Fruit fly (Drosophila melanogaster) whole organism, embryonic: Measurements from ENCODE around the gene CG7564.
A peak's percentile ranks its signal among the peaks of the same experiment; 100 is the strongest.

Experiments
- CG10267 ChIP-seq: fragments of 200-800 bp; sonication (Bioruptor generic); optimal IDR thresholded peaks from 2 replicates; lab custom pipeline; 2018; ENCODE audit warnings: missing biosample characterization, mild to moderate bottlenecking, missing genetic modification characterization, moderate library complexity
- CG11696 ChIP-seq: fragments of 200-800 bp; sonication (Bioruptor generic); IDR thresholded peaks from 2 replicates; pipeline ENCODE4 v1.3.6; 2022; ENCODE audit warnings: missing biosample characterization, missing genetic modification characterization
- CG12104 ChIP-seq: fragments of 200-800 bp; sonication (Bioruptor generic); optimal IDR thresholded peaks from 3 replicates; lab custom pipeline; 2016; ENCODE audit warnings: missing biosample characterization, missing genetic modification characterization
- CG16863 ChIP-seq: fragments of 200-800 bp; sonication (Bioruptor generic); optimal IDR thresholded peaks from 3 replicates; lab custom pipeline; 2016; ENCODE audit warnings: missing biosample characterization, missing genetic modification characterization
- CG17328 ChIP-seq: fragments of 200-800 bp; sonication (Bioruptor generic); IDR thresholded peaks from 2 replicates; pipeline ENCODE4 v1.3.6; 2022; ENCODE audit warnings: missing biosample characterization, missing genetic modification characterization
- CG17359 ChIP-seq: fragments of 200-800 bp; sonication (Bioruptor generic); optimal IDR thresholded peaks from 3 replicates; lab custom pipeline; 2018; ENCODE audit warnings: missing biosample characterization, mild to moderate bottlenecking, missing genetic modification characterization, moderate library complexity
- CG17829 ChIP-seq: fragments of 200-800 bp; optimal IDR thresholded peaks from 2 replicates; lab custom pipeline; 2019; ENCODE audit warnings: missing biosample characterization, mild to moderate bottlenecking, missing genetic modification characterization, moderate library complexity
- CG18262 ChIP-seq: fragments of 200-800 bp; optimal IDR thresholded peaks from 3 replicates; lab custom pipeline; 2019; ENCODE audit warnings: missing biosample characterization, mild to moderate bottlenecking, missing genetic modification characterization, moderate library complexity
- CG2120 ChIP-seq: fragments of 200-800 bp; sonication (Bioruptor generic); optimal IDR thresholded peaks from 3 replicates; lab custom pipeline; 2016; ENCODE audit warnings: missing biosample characterization, missing genetic modification characterization
- CG34422 ChIP-seq: fragments of 200-800 bp; sonication (Bioruptor generic); IDR thresholded peaks from 3 replicates; pipeline ENCODE4 v1.3.6; 2022; ENCODE audit warnings: missing biosample characterization, missing genetic modification characterization
- CG4360 ChIP-seq: fragments of 200-800 bp; sonication (Bioruptor generic); IDR thresholded peaks from 2 replicates; pipeline ENCODE4 v1.3.6; 2022; ENCODE audit warnings: missing biosample characterization, missing genetic modification characterization
- CG4820 ChIP-seq: fragments of 200-800 bp; sonication (Bioruptor generic); optimal IDR thresholded peaks from 3 replicates; lab custom pipeline; 2016; ENCODE audit warnings: missing biosample characterization, missing genetic modification characterization
- CG8388 ChIP-seq: fragments of 200-800 bp; sonication (Bioruptor generic); optimal IDR thresholded peaks from 2 replicates; lab custom pipeline; 2019; ENCODE audit warnings: missing biosample characterization, mild to moderate bottlenecking, missing genetic modification characterization, moderate library complexity
- CG9817 ChIP-seq: fragments of 200-800 bp; sonication (Bioruptor generic); optimal IDR thresholded peaks from 2 replicates; lab custom pipeline; 2018; ENCODE audit warnings: missing biosample characterization, mild to moderate bottlenecking, missing genetic modification characterization, moderate library complexity
- CG9876 ChIP-seq: fragments of 200-800 bp; sonication (Bioruptor generic); optimal IDR thresholded peaks from 2 replicates; lab custom pipeline; 2016; ENCODE audit warnings: missing biosample characterization, missing genetic modification characterization
- CTCF ChIP-seq: fragments of 200-800 bp; sonication (Bioruptor generic); optimal IDR thresholded peaks from 2 replicates; lab custom pipeline; 2017; ENCODE audit warnings: missing biosample characterization, mild to moderate bottlenecking, missing genetic modification characterization, moderate library complexity
- Dad ChIP-seq: fragments of 200-800 bp; sonication (Bioruptor generic); optimal IDR thresholded peaks from 3 replicates; lab custom pipeline; 2016; ENCODE audit warnings: missing biosample characterization, missing genetic modification characterization
- Drgx ChIP-seq: fragments of 200-800 bp; sonication (Bioruptor generic); IDR thresholded peaks from 2 replicates; pipeline ENCODE4 v1.3.6; 2022; ENCODE audit warnings: missing biosample characterization, missing genetic modification characterization
- E2f2 ChIP-seq: fragments of 200-800 bp; sonication (Bioruptor generic); IDR thresholded peaks from 2 replicates; pipeline ENCODE4 v1.3.6; 2022; ENCODE audit warnings: missing biosample characterization, missing genetic modification characterization
- Ets65A ChIP-seq: fragments of 200-800 bp; sonication (Bioruptor generic); peaks from one replicate; lab custom pipeline; 2016; ENCODE audit warnings: missing biosample characterization, missing genetic modification characterization
- Lim3 ChIP-seq: fragments of 200-800 bp; sonication (Bioruptor generic); IDR thresholded peaks from 2 replicates; pipeline ENCODE4 v1.3.6; 2022; ENCODE audit warnings: missing biosample characterization, missing genetic modification characterization
- MBD-R2 ChIP-seq: fragments of 200-800 bp; sonication (Bioruptor generic); IDR thresholded peaks from 2 replicates; pipeline ENCODE4 v1.3.6; 2022; ENCODE audit warnings: missing biosample characterization, missing genetic modification characterization
- MESR4 ChIP-seq: fragments of 200-800 bp; sonication (Bioruptor generic); optimal IDR thresholded peaks from 2 replicates; lab custom pipeline; 2018; ENCODE audit warnings: missing biosample characterization, mild to moderate bottlenecking, missing genetic modification characterization, moderate library complexity
- Max ChIP-seq: fragments of 200-800 bp; sonication (Bioruptor generic); optimal IDR thresholded peaks from 2 replicates; lab custom pipeline; 2016; ENCODE audit warnings: missing biosample characterization, mild to moderate bottlenecking, missing genetic modification characterization
- Med ChIP-seq: fragments of 200-800 bp; sonication (Bioruptor generic); peaks from one replicate; lab custom pipeline; 2016; ENCODE audit warnings: missing biosample characterization, missing genetic modification characterization, mild to moderate bottlenecking, inconsistent platforms, moderate library complexity
- Nf-YC ChIP-seq: fragments of 200-800 bp; optimal IDR thresholded peaks from 3 replicates; lab custom pipeline; 2019; ENCODE audit warnings: missing biosample characterization, mild to moderate bottlenecking, missing genetic modification characterization, moderate library complexity
- Side ChIP-seq: fragments of 200-800 bp; sonication (Bioruptor generic); optimal IDR thresholded peaks from 2 replicates; lab custom pipeline; 2016; ENCODE audit warnings: missing biosample characterization, missing genetic modification characterization
- Spps ChIP-seq: fragments of 200-800 bp; sonication (Bioruptor generic); optimal IDR thresholded peaks from 2 replicates; lab custom pipeline; 2018; ENCODE audit warnings: missing biosample characterization, mild to moderate bottlenecking, missing genetic modification characterization
- Tbp ChIP-seq: fragments of >200 bp; optimal IDR thresholded peaks from 2 replicates; lab custom pipeline; 2018; ENCODE audit warnings: missing biosample characterization, missing genetic modification characterization
- Usf ChIP-seq: fragments of 200-800 bp; sonication (Bioruptor generic); optimal IDR thresholded peaks from 2 replicates; lab custom pipeline; 2017; ENCODE audit warnings: missing genotype, missing biosample characterization, missing genetic modification characterization
- Xrp1 ChIP-seq: fragments of 200-800 bp; sonication (Bioruptor generic); IDR thresholded peaks from 2 replicates; pipeline ENCODE4 v1.3.6; 2022; ENCODE audit warnings: missing biosample characterization, missing genetic modification characterization
- ab ChIP-seq: fragments of 200-800 bp; sonication (Bioruptor generic); optimal IDR thresholded peaks from 2 replicates; lab custom pipeline; 2016; ENCODE audit warnings: missing biosample characterization, missing genetic modification characterization
- ato ChIP-seq: fragments of 200-800 bp; sonication (Bioruptor generic); IDR thresholded peaks from 2 replicates; pipeline ENCODE4 v1.3.6; 2022; ENCODE audit warnings: missing biosample characterization, missing genetic modification characterization; ENCODE audit not compliant: partially characterized antibody
- bsh ChIP-seq, 2 experiments: fragments of 200-800 bp; sonication (Bioruptor generic); optimal IDR thresholded peaks; 2 replicates each; lab custom pipeline; 2017 to 2018; ENCODE audit warnings: mild to moderate bottlenecking in 2 of 2, missing biosample characterization in 2 of 2, missing genetic modification characterization in 2 of 2, moderate library complexity in 1 of 2
- cg ChIP-seq: fragments of 200-800 bp; sonication (Bioruptor generic); optimal IDR thresholded peaks from 3 replicates; lab custom pipeline; 2019; ENCODE audit warnings: missing biosample characterization, mild to moderate bottlenecking, missing genetic modification characterization, moderate library complexity
- crol ChIP-seq: fragments of 200-800 bp; sonication (Bioruptor generic); IDR thresholded peaks from 2 replicates; pipeline ENCODE4 v1.3.6; 2022; ENCODE audit warnings: missing biosample characterization, missing genetic modification characterization
- da ChIP-seq: fragments of 200-800 bp; sonication (Bioruptor generic); optimal IDR thresholded peaks from 2 replicates; lab custom pipeline; 2016; ENCODE audit warnings: missing biosample characterization, missing genetic modification characterization
- fu2 ChIP-seq: fragments of 200-800 bp; sonication (Bioruptor generic); optimal IDR thresholded peaks from 2 replicates; lab custom pipeline; 2016; ENCODE audit warnings: missing biosample characterization, missing genetic modification characterization
- hbn ChIP-seq: fragments of 200-800 bp; sonication (Bioruptor generic); IDR thresholded peaks from 2 replicates; pipeline ENCODE4 v1.3.6; 2022; ENCODE audit warnings: missing biosample characterization, missing genetic modification characterization; ENCODE audit not compliant: partially characterized antibody
- insv ChIP-seq, 2 experiments: fragments of 200-800 bp; sonication (Bioruptor generic); optimal IDR thresholded peaks; 3 replicates each; lab custom pipeline; 2016 to 2018; ENCODE audit warnings: missing biosample characterization in 2 of 2, missing genetic modification characterization in 2 of 2
- mld ChIP-seq: fragments of 200-800 bp; sonication (Bioruptor generic); IDR thresholded peaks from 3 replicates; pipeline ENCODE4 v1.3.6; 2022; ENCODE audit warnings: missing biosample characterization, missing genetic modification characterization; ENCODE audit not compliant: partially characterized antibody
- pfk ChIP-seq: fragments of 200-800 bp; sonication (Bioruptor generic); optimal IDR thresholded peaks from 2 replicates; lab custom pipeline; 2018; ENCODE audit warnings: missing biosample characterization, mild to moderate bottlenecking, missing genetic modification characterization, moderate library complexity
- pzg ChIP-seq: fragments of 200-800 bp; sonication (Bioruptor generic); optimal IDR thresholded peaks from 3 replicates; lab custom pipeline; 2018; ENCODE audit warnings: missing biosample characterization, mild to moderate bottlenecking, missing genetic modification characterization, moderate library complexity
- slbo ChIP-seq: fragments of 200-800 bp; sonication (Bioruptor generic); IDR thresholded peaks from 2 replicates; pipeline ENCODE4 v1.3.6; 2022; ENCODE audit warnings: missing biosample characterization, missing genetic modification characterization
- slp2 ChIP-seq: fragments of 200-800 bp; sonication (Bioruptor generic); optimal IDR thresholded peaks from 2 replicates; lab custom pipeline; 2016; ENCODE audit warnings: missing biosample characterization, missing genetic modification characterization

The CG7564 gene

dm6 chr3L:17506005-17506760 lies 7.9 kb upstream of the CG7564 start (continued):
- TF ChIP-seq Lim3 (GFP tag; lab: Robert Waterston, UW): no peak
- TF ChIP-seq Drgx (GFP tag; lab: Robert Waterston, UW): 0 out of 2 replicates have a peak, but pooled peaks have one; percentile 14
- no peak for TF ChIP-seq E2f2 (GFP tag; lab: Robert Waterston, UW)
- TF ChIP-seq da (GFP tag; lab: Kevin White, UChicago): no peak
- peak in 1 of 2 experiments; percentile 33 for TF ChIP-seq bsh (GFP tag; optimal IDR thresholded peaks at IDR 0.05; lab: Kevin White, UChicago)
- TF ChIP-seq CG17328 (GFP tag; lab: Robert Waterston, UW): 0 out of 2 replicates have a peak, but pooled peaks have one; percentile 23
- TF ChIP-seq Max (GFP tag; lab: Kevin White, UChicago): no peak
- TF ChIP-seq Tbp: no peak
- TF ChIP-seq CG12104: no peak
- TF ChIP-seq Ets65A (GFP tag; lab: Kevin White, UChicago): no peak
- TF ChIP-seq insv (GFP tag; optimal IDR thresholded peaks at IDR 0.05; lab: Kevin White, UChicago): peak in 1 of 2 experiments; percentile 15
- peak; percentile 16 for TF ChIP-seq CG18262 (tag; lab: Kevin White, UChicago)
- no peak for TF ChIP-seq CG10267 (tag; lab: Kevin White, UChicago)
- peak; percentile 34 for TF ChIP-seq CG2120 (GFP tag; lab: Kevin White, UChicago)
- no peak for TF ChIP-seq CTCF (GFP tag; lab: Kevin White, UChicago)
- peak; percentile 17; the same call in 1 of the 2 replicates for TF ChIP-seq Xrp1 (GFP tag; lab: Robert Waterston, UW)
- no peak for TF ChIP-seq Med (GFP tag; lab: Kevin White, UChicago)
- TF ChIP-seq Spps (tag; lab: Kevin White, UChicago): no peak
- no peak for TF ChIP-seq Usf (GFP tag; lab: Kevin White, UChicago)
- no peak for TF ChIP-seq CG9876 (GFP tag; lab: Kevin White, UChicago)
- peak; percentile 1 for TF ChIP-seq CG17829 (tag; lab: Kevin White, UChicago)
- TF ChIP-seq CG4820: no peak
- no peak for TF ChIP-seq fu2
- no peak for TF ChIP-seq mld (GFP tag; lab: Robert Waterston, UW)
- peak; percentile 10 for TF ChIP-seq CG17359
- no peak for TF ChIP-seq hbn (GFP tag; lab: Robert Waterston, UW)
- TF ChIP-seq slp2 (GFP tag; lab: Kevin White, UChicago): no peak
- no peak for TF ChIP-seq CG9817 (tag; lab: Kevin White, UChicago)
- no peak for TF ChIP-seq Side (GFP tag; lab: Kevin White, UChicago)
- TF ChIP-seq CG8388 (GFP tag; lab: Kevin White, UChicago): no peak
- no peak for TF ChIP-seq Dad (GFP tag; lab: Kevin White, UChicago)
- peak; percentile 25; the same call in 1 of the 2 replicates for TF ChIP-seq slbo (GFP tag; lab: Robert Waterston, UW)
- TF ChIP-seq CG16863 (GFP tag; lab: Kevin White, UChicago): no peak
- no peak for TF ChIP-seq Nf-YC (tag; lab: Kevin White, UChicago)
- no peak for TF ChIP-seq ab (GFP tag; lab: Kevin White, UChicago)
- TF ChIP-seq, all 482 proteins: peak for 27

- TF ChIP-seq CG11696: peak; percentile 68
- peak; percentile 22 for TF ChIP-seq cg (GFP tag; lab: Kevin White, UChicago)
- no peak for TF ChIP-seq pzg (GFP tag; lab: Kevin White, UChicago)
Observed at dm6 chr3L:17506830-17507229, 7.3 kb upstream of the CG7564 start.

dm6 chr3L:17513492-17513891 lies 606 bp upstream of the CG7564 start:
- no peak for TF ChIP-seq crol (GFP tag; lab: Robert Waterston, UW)
- no peak for TF ChIP-seq ato
- peak; percentile 74 for TF ChIP-seq pfk (GFP tag; lab: Kevin White, UChicago)
- peak; percentile 75 for TF ChIP-seq MBD-R2 (GFP tag; lab: Robert Waterston, UW)
- peak; percentile 75; the same call in 1 of the 3 replicates for TF ChIP-seq CG34422 (GFP tag; lab: Robert Waterston, UW)
- peak; percentile 61 for TF ChIP-seq MESR4 (GFP tag; lab: Kevin White, UChicago)
- TF ChIP-seq CG4360 (GFP tag; lab: Robert Waterston, UW): peak; percentile 98
